Worm (Caenorhabditis elegans) whole organism, L3 larva: ENCODE data around the gene tag-290.

Experiments
- ama-1 ChIP-seq: fragments of 150-350 bp; optimal IDR thresholded peaks from 2 replicates; lab custom pipeline; 2018
- elt-1 ChIP-seq: fragments of 150-350 bp; optimal IDR thresholded peaks from 2 replicates; lab custom pipeline; 2014; ENCODE audit warnings: missing biosample characterization, missing genetic modification characterization
- skn-1 ChIP-seq: fragments of 150-350 bp; optimal IDR thresholded peaks from 2 replicates; lab custom pipeline; 2014; ENCODE audit warnings: missing biosample characterization, missing genetic modification characterization

- TF ChIP-seq skn-1 (tag; lab: Kevin White, UChicago) (no peak), elt-1 (no peak), ama-1 (lab: Kevin White, UChicago) (no peak)
Measured at ce11 chrV:11593888-11594287, 19.2 kb upstream of the tag-290 start.
